Fruit fly (Drosophila melanogaster) whole organism, embryonic: ENCODE data around the gene CG43338.
A peak's percentile ranks its signal among the peaks of the same experiment; 100 is the strongest.

Experiments
- Abd-B ChIP-seq: fragments of 200-800 bp; sonication (Bioruptor generic); optimal IDR thresholded peaks from 2 replicates; lab custom pipeline; 2018; ENCODE audit warnings: missing biosample characterization, mild to moderate bottlenecking, missing genetic modification characterization, moderate library complexity
- Ada2b ChIP-seq: fragments of 200-800 bp; sonication (Bioruptor generic); IDR thresholded peaks from 2 replicates; pipeline ENCODE4 v1.3.6; 2022; ENCODE audit warnings: missing biosample characterization, missing genetic modification characterization
- Aef1 ChIP-seq: fragments of 200-800 bp; sonication (Bioruptor generic); IDR thresholded peaks from 3 replicates; pipeline ENCODE4 v1.3.6; 2022; ENCODE audit warnings: missing biosample characterization, missing genetic modification characterization
- CG10979 ChIP-seq: fragments of 200-800 bp; sonication (Bioruptor generic); optimal IDR thresholded peaks from 2 replicates; lab custom pipeline; 2018; ENCODE audit warnings: missing biosample characterization, mild to moderate bottlenecking, missing genetic modification characterization, moderate library complexity
- CG11504 ChIP-seq: fragments of 200-800 bp; sonication (Bioruptor generic); optimal IDR thresholded peaks from 3 replicates; lab custom pipeline; 2019; ENCODE audit warnings: missing biosample characterization, mild to moderate bottlenecking, missing genetic modification characterization, moderate library complexity
- CG12659 ChIP-seq: fragments of 200-800 bp; sonication (Bioruptor generic); optimal IDR thresholded peaks from 3 replicates; lab custom pipeline; 2017; ENCODE audit warnings: mild to moderate bottlenecking, missing biosample characterization, missing genetic modification reagents, missing genetic modification characterization
- CG13894 ChIP-seq: fragments of 200-800 bp; sonication (Bioruptor generic); optimal IDR thresholded peaks from 3 replicates; lab custom pipeline; 2018; ENCODE audit warnings: missing biosample characterization, mild to moderate bottlenecking, missing genetic modification characterization, moderate library complexity
- CG14050 ChIP-seq: fragments of 200-800 bp; sonication (Bioruptor generic); IDR thresholded peaks from 3 replicates; pipeline ENCODE4 v1.3.6; 2022; ENCODE audit warnings: missing biosample characterization, missing genetic modification characterization
- CG14441 ChIP-seq: fragments of 200-800 bp; sonication (Bioruptor generic); IDR thresholded peaks from 2 replicates; pipeline ENCODE4 v1.3.6; 2022; ENCODE audit warnings: missing biosample characterization, missing genetic modification characterization
- CG14710 ChIP-seq: fragments of 200-800 bp; sonication (Bioruptor generic); optimal IDR thresholded peaks from 3 replicates; lab custom pipeline; 2019; ENCODE audit warnings: missing biosample characterization, mild to moderate bottlenecking, missing genetic modification characterization, moderate library complexity
- CG15696 ChIP-seq: fragments of 200-800 bp; sonication (Bioruptor generic); optimal IDR thresholded peaks from 2 replicates; lab custom pipeline; 2019; ENCODE audit warnings: missing biosample characterization, mild to moderate bottlenecking, missing genetic modification characterization, moderate library complexity
- CG16863 ChIP-seq: fragments of 200-800 bp; sonication (Bioruptor generic); optimal IDR thresholded peaks from 3 replicates; lab custom pipeline; 2016; ENCODE audit warnings: missing biosample characterization, missing genetic modification characterization
- CG17359 ChIP-seq: fragments of 200-800 bp; sonication (Bioruptor generic); optimal IDR thresholded peaks from 3 replicates; lab custom pipeline; 2018; ENCODE audit warnings: missing biosample characterization, mild to moderate bottlenecking, missing genetic modification characterization, moderate library complexity
- CG2116 ChIP-seq: fragments of 200-800 bp; sonication (Bioruptor generic); optimal IDR thresholded peaks from 3 replicates; lab custom pipeline; 2018; ENCODE audit warnings: missing biosample characterization, mild to moderate bottlenecking, missing genetic modification characterization
- CG30403 ChIP-seq: fragments of 200-800 bp; sonication (Bioruptor generic); optimal IDR thresholded peaks from 3 replicates; lab custom pipeline; 2016; ENCODE audit warnings: missing biosample characterization, missing genetic modification characterization
- CG3163 ChIP-seq: fragments of 200-800 bp; sonication (Bioruptor generic); optimal IDR thresholded peaks from 3 replicates; lab custom pipeline; 2016; ENCODE audit warnings: missing biosample characterization, missing genetic modification characterization
- CG32772 ChIP-seq: fragments of 200-800 bp; sonication (Bioruptor generic); IDR thresholded peaks from 2 replicates; pipeline ENCODE4 v1.3.6; 2022; ENCODE audit warnings: missing biosample characterization, missing genetic modification characterization
- CG5953 ChIP-seq: fragments of 200-800 bp; sonication (Bioruptor generic); IDR thresholded peaks from 2 replicates; pipeline ENCODE4 v1.3.6; 2022; ENCODE audit warnings: missing biosample characterization, missing genetic modification characterization
- CG6254 ChIP-seq: fragments of 200-800 bp; sonication (Bioruptor generic); optimal IDR thresholded peaks from 3 replicates; lab custom pipeline; 2017; ENCODE audit warnings: mild to moderate bottlenecking, missing biosample characterization, missing genetic modification reagents, missing genetic modification characterization
- CG6854 ChIP-seq: fragments of 200-800 bp; sonication (Bioruptor generic); optimal IDR thresholded peaks from 3 replicates; lab custom pipeline; 2017; ENCODE audit warnings: missing biosample characterization, mild to moderate bottlenecking, missing genetic modification characterization
- CG7745 ChIP-seq: fragments of 200-800 bp; sonication (Bioruptor generic); optimal IDR thresholded peaks from 2 replicates; lab custom pipeline; 2018; ENCODE audit warnings: missing biosample characterization, mild to moderate bottlenecking, missing genetic modification characterization, moderate library complexity
- CG8478 ChIP-seq: fragments of >200 bp; optimal IDR thresholded peaks from 2 replicates; lab custom pipeline; 2018
- CG8924 ChIP-seq: fragments of 200-800 bp; optimal IDR thresholded peaks from 3 replicates; lab custom pipeline; 2019; ENCODE audit warnings: missing biosample characterization, mild to moderate bottlenecking, missing genetic modification characterization, moderate library complexity
- CG8944 ChIP-seq: fragments of 200-800 bp; sonication (Bioruptor generic); optimal IDR thresholded peaks from 3 replicates; lab custom pipeline; 2016; ENCODE audit warnings: missing biosample characterization, missing genetic modification characterization
- CG9876 ChIP-seq: fragments of 200-800 bp; sonication (Bioruptor generic); optimal IDR thresholded peaks from 2 replicates; lab custom pipeline; 2016; ENCODE audit warnings: missing biosample characterization, missing genetic modification characterization
- Doc3 ChIP-seq: fragments of 200-800 bp; sonication (Bioruptor generic); IDR thresholded peaks from 3 replicates; pipeline ENCODE4 v1.3.6; 2022; ENCODE audit warnings: missing biosample characterization, missing genetic modification characterization; ENCODE audit not compliant: partially characterized antibody
- Eip74EF ChIP-seq, 2 experiments: fragments of 200-800 bp in 1 of 2; fragments of >200 bp in 1 of 2; sonication (Bioruptor generic) in 1 of 2; optimal IDR thresholded peaks; 2 replicates each; lab custom pipeline; 2017 to 2019; ENCODE audit warnings: missing biosample characterization in 2 of 2, missing genetic modification characterization in 2 of 2, mild to moderate bottlenecking in 1 of 2, moderate library complexity in 1 of 2
- Hr39 ChIP-seq: fragments of >200 bp; optimal IDR thresholded peaks from 2 replicates; lab custom pipeline; 2017
- MTF-1 ChIP-seq: fragments of 200-800 bp; sonication (Bioruptor generic); optimal IDR thresholded peaks from 2 replicates; lab custom pipeline; 2018; ENCODE audit warnings: missing biosample characterization, mild to moderate bottlenecking, missing genetic modification characterization, borderline replicate concordance
- YL-1 ChIP-seq: fragments of 200-800 bp; sonication (Bioruptor generic); optimal IDR thresholded peaks from 3 replicates; lab custom pipeline; 2017; ENCODE audit warnings: missing biosample characterization, mild to moderate bottlenecking, missing genetic modification characterization
- ab ChIP-seq: fragments of 200-800 bp; sonication (Bioruptor generic); optimal IDR thresholded peaks from 2 replicates; lab custom pipeline; 2016; ENCODE audit warnings: missing biosample characterization, missing genetic modification characterization
- ash1 ChIP-seq: fragments of 200-800 bp; sonication (Bioruptor generic); optimal IDR thresholded peaks from 2 replicates; lab custom pipeline; 2018; ENCODE audit warnings: missing biosample characterization, mild to moderate bottlenecking, missing genetic modification characterization
- ci ChIP-seq: fragments of 200-800 bp; sonication (Bioruptor generic); IDR thresholded peaks from 3 replicates; pipeline ENCODE4 v1.3.6; 2022; ENCODE audit warnings: missing biosample characterization, missing genetic modification characterization
- dati ChIP-seq: fragments of 200-800 bp; sonication (Bioruptor generic); IDR thresholded peaks from 2 replicates; pipeline ENCODE4 v1.3.6; 2022; ENCODE audit warnings: missing biosample characterization, missing genetic modification characterization
- dm ChIP-seq: fragments of 200-800 bp; sonication (Bioruptor generic); optimal IDR thresholded peaks from 3 replicates; lab custom pipeline; 2016; ENCODE audit warnings: missing biosample characterization, missing genetic modification characterization
- esg ChIP-seq: fragments of 200-800 bp; sonication (Bioruptor generic); conservative IDR thresholded peaks from 2 replicates; pipeline ENCODE4 v1.3.6; 2022; ENCODE audit warnings: missing biosample characterization, missing genetic modification characterization
- eve ChIP-seq, 2 experiments: fragments of >200 bp; optimal IDR thresholded peaks; 2 replicates each; lab custom pipeline; 2017; ENCODE audit warnings: missing biosample characterization in 2 of 2, missing genetic modification characterization in 2 of 2
- fd102C ChIP-seq: fragments of 200-800 bp; sonication (Bioruptor generic); optimal IDR thresholded peaks from 2 replicates; lab custom pipeline; 2018; ENCODE audit warnings: missing biosample characterization, mild to moderate bottlenecking, missing genetic modification characterization, moderate library complexity
- fd96Cb ChIP-seq: fragments of 200-800 bp; sonication (Bioruptor generic); optimal IDR thresholded peaks from 2 replicates; lab custom pipeline; 2018; ENCODE audit warnings: missing biosample characterization, mild to moderate bottlenecking, missing genetic modification characterization, moderate library complexity
- nau ChIP-seq: fragments of 200-800 bp; sonication (Bioruptor generic); optimal IDR thresholded peaks from 3 replicates; lab custom pipeline; 2017; ENCODE audit warnings: missing biosample characterization, mild to moderate bottlenecking, missing genetic modification characterization, missing genetic modification reagents
- nom ChIP-seq: fragments of 200-800 bp; sonication (Bioruptor generic); optimal IDR thresholded peaks from 2 replicates; lab custom pipeline; 2017; ENCODE audit warnings: missing biosample characterization, missing genetic modification characterization, mild to moderate bottlenecking, moderate library complexity, missing genetic modification reagents
- pb ChIP-seq: fragments of 200-800 bp; sonication (Bioruptor generic); optimal IDR thresholded peaks from 3 replicates; lab custom pipeline; 2016; ENCODE audit warnings: missing biosample characterization, missing genetic modification characterization
- psq ChIP-seq: fragments of 200-800 bp; sonication (Bioruptor generic); optimal IDR thresholded peaks from 2 replicates; lab custom pipeline; 2017; ENCODE audit warnings: missing biosample characterization, missing genetic modification characterization
- row ChIP-seq: fragments of 200-800 bp; sonication (Bioruptor generic); IDR thresholded peaks from 3 replicates; pipeline ENCODE4 v1.3.6; 2022; ENCODE audit warnings: missing biosample characterization, missing genetic modification characterization
- scrt ChIP-seq: fragments of 200-800 bp; sonication (Bioruptor generic); optimal IDR thresholded peaks from 2 replicates; lab custom pipeline; 2018; ENCODE audit warnings: missing biosample characterization, mild to moderate bottlenecking, missing genetic modification characterization, moderate library complexity
- sens-2 ChIP-seq: fragments of 200-800 bp; sonication (Bioruptor generic); IDR thresholded peaks from 2 replicates; pipeline ENCODE4 v1.3.6; 2022; ENCODE audit warnings: missing biosample characterization, missing genetic modification characterization
- tgo ChIP-seq: fragments of 200-800 bp; sonication (Bioruptor generic); IDR thresholded peaks from 3 replicates; pipeline ENCODE4 v1.3.6; 2022; ENCODE audit warnings: missing biosample characterization, missing genetic modification characterization
- tio ChIP-seq: fragments of 200-800 bp; sonication (Bioruptor generic); optimal IDR thresholded peaks from 2 replicates; lab custom pipeline; 2017; ENCODE audit warnings: missing biosample characterization, missing genetic modification characterization, inconsistent platforms
- tna ChIP-seq: fragments of 200-800 bp; sonication (Bioruptor generic); IDR thresholded peaks from 2 replicates; pipeline ENCODE4 v1.3.6; 2022; ENCODE audit warnings: missing biosample characterization, missing genetic modification characterization; ENCODE audit not compliant: partially characterized antibody
- z ChIP-seq: fragments of 200-800 bp; sonication (Bioruptor generic); IDR thresholded peaks from 3 replicates; pipeline ENCODE4 v1.3.6; 2022; ENCODE audit warnings: missing biosample characterization, missing genetic modification characterization
- zen ChIP-seq: fragments of 200-800 bp; sonication (Bioruptor generic); optimal IDR thresholded peaks from 3 replicates; lab custom pipeline; 2018; ENCODE audit warnings: missing biosample characterization, mild to moderate bottlenecking, missing genetic modification characterization, moderate library complexity

CG43338 gene

dm6 chr2L:18617003-18617402, 54.0 kb downstream of the CG43338 start, which contains the start of gene MESR3 (continued):
- TF ChIP-seq Hr39 (lab: Kevin White, UChicago), result no peak
- peak; percentile 44; the same call in 1 of the 2 replicates for TF ChIP-seq CG5953
- TF ChIP-seq Aef1 (GFP tag; lab: Robert Waterston, UW), result peak; percentile 63
- no peak for TF ChIP-seq Doc3 (GFP tag; lab: Robert Waterston, UW)
- no peak for TF ChIP-seq CG7745 (tag; lab: Kevin White, UChicago)
- peak; percentile 26; the same call in 1 of the 3 replicates for TF ChIP-seq tgo (GFP tag; lab: Robert Waterston, UW)
- TF ChIP-seq ci, result peak; percentile 85
- TF ChIP-seq tna (GFP tag; lab: Robert Waterston, UW), result no peak; the same call in 1 of the 2 replicates
- peak in 1 of 2 experiments; percentile 68 for TF ChIP-seq Eip74EF (GFP tag; optimal IDR thresholded peaks at IDR 0.05; lab: Kevin White, UChicago)
- TF ChIP-seq CG10979 (tag; lab: Kevin White, UChicago), result peak; percentile 72
- TF ChIP-seq nau, result no peak
- no peak for TF ChIP-seq dati (GFP tag; lab: Robert Waterston, UW)
- TF ChIP-seq Ada2b (GFP tag; lab: Robert Waterston, UW), result peak; percentile 47
- peak; percentile 75 for TF ChIP-seq CG6854 (GFP tag; lab: Kevin White, UChicago)
- TF ChIP-seq row (GFP tag; lab: Robert Waterston, UW), result peak; percentile 64; the same call in 2 of the 3 replicates
- peak; percentile 40 for TF ChIP-seq esg
- TF ChIP-seq fd102C (GFP tag; lab: Kevin White, UChicago), result no peak
- peak; percentile 74 for TF ChIP-seq CG13894
- peak; percentile 66 for TF ChIP-seq CG30403
- peak; percentile 88 for TF ChIP-seq CG17359 (tag; lab: Kevin White, UChicago)
- no peak for TF ChIP-seq sens-2 (GFP tag; lab: Robert Waterston, UW)
- TF ChIP-seq YL-1 (GFP tag; lab: Kevin White, UChicago), result peak; percentile 19
- peak; percentile 62 for TF ChIP-seq CG15696 (tag; lab: Kevin White, UChicago)
- TF ChIP-seq CG16863 (GFP tag; lab: Kevin White, UChicago), result no peak
- TF ChIP-seq scrt (GFP tag; lab: Kevin White, UChicago), result peak; percentile 57
- TF ChIP-seq CG14441, result peak; percentile 71
- peak; percentile 72 for TF ChIP-seq ash1 (GFP tag; lab: Kevin White, UChicago)
- TF ChIP-seq CG12659, result peak; percentile 53
- peak; percentile 67 for TF ChIP-seq CG6254 (GFP tag; lab: Kevin White, UChicago)
- no peak for TF ChIP-seq tio (GFP tag; lab: Kevin White, UChicago)
- peak; percentile 37 for TF ChIP-seq zen (tag; lab: Kevin White, UChicago)
- TF ChIP-seq z (GFP tag; lab: Robert Waterston, UW), result 0 out of 3 replicates have a peak, but pooled peaks have one; percentile 30
- TF ChIP-seq CG9876, result no peak
- no peak for TF ChIP-seq dm (GFP tag; lab: Kevin White, UChicago)
- no peak for TF ChIP-seq eve (GFP tag; optimal IDR thresholded peaks at IDR 0.05; lab: Kevin White, UChicago)
- TF ChIP-seq CG14710 (tag; lab: Kevin White, UChicago), result peak; percentile 74
- peak; percentile 77 for TF ChIP-seq CG8924 (tag; lab: Kevin White, UChicago)
- peak; percentile 50 for TF ChIP-seq fd96Cb
- TF ChIP-seq CG2116 (GFP tag; lab: Kevin White, UChicago), result peak; percentile 29
- TF ChIP-seq CG32772, result peak; percentile 47
- no peak for TF ChIP-seq pb (GFP tag; lab: Kevin White, UChicago)
- TF ChIP-seq nom (GFP tag; lab: Kevin White, UChicago), result peak; percentile 81
- TF ChIP-seq ab (GFP tag; lab: Kevin White, UChicago), result no peak
- no peak for TF ChIP-seq CG3163
- peak; percentile 30; the same call in 2 of the 3 replicates for TF ChIP-seq CG14050 (GFP tag; lab: Robert Waterston, UW)
- peak; percentile 23 for TF ChIP-seq psq (GFP tag; lab: Kevin White, UChicago)
- peak; percentile 85 for TF ChIP-seq CG11504 (tag; lab: Kevin White, UChicago)
- TF ChIP-seq Abd-B (GFP tag; lab: Kevin White, UChicago), result no peak
- no peak for TF ChIP-seq CG8478 (lab: Kevin White, UChicago)
- TF ChIP-seq CG8944, result no peak
- peak; percentile 57 for TF ChIP-seq MTF-1 (GFP tag; lab: Kevin White, UChicago)
